Fruit fly (Drosophila melanogaster) whole organism, embryonic: ENCODE data around the gene Bhmt.

Source experiments
- Blimp-1 ChIP-seq: fragments of 200-800 bp; sonication (Bioruptor generic); optimal IDR thresholded peaks from 3 replicates; lab custom pipeline; 2018; ENCODE audit warnings: missing biosample characterization, missing genetic modification characterization, mild to moderate bottlenecking, moderate library complexity, missing genetic modification reagents
- CG11504 ChIP-seq: fragments of 200-800 bp; sonication (Bioruptor generic); optimal IDR thresholded peaks from 3 replicates; lab custom pipeline; 2019; ENCODE audit warnings: missing biosample characterization, mild to moderate bottlenecking, missing genetic modification characterization, moderate library complexity
- CG16815 ChIP-seq: fragments of 200-800 bp; sonication (Bioruptor generic); optimal IDR thresholded peaks from 3 replicates; lab custom pipeline; 2017; ENCODE audit warnings: missing biosample characterization, mild to moderate bottlenecking, missing genetic modification characterization
- CG3726 ChIP-seq: fragments of 200-800 bp; sonication (Bioruptor generic); IDR thresholded peaks from 3 replicates; pipeline ENCODE4, ENCODE4 v1.3.6; 2022; ENCODE audit warnings: missing biosample characterization, missing genetic modification characterization
- CG8281 ChIP-seq: fragments of 200-800 bp; sonication (Bioruptor generic); optimal IDR thresholded peaks from 2 replicates; lab custom pipeline; 2018; ENCODE audit warnings: missing biosample characterization, mild to moderate bottlenecking, missing genetic modification characterization, moderate library complexity
- CG8478 ChIP-seq: fragments of >200 bp; optimal IDR thresholded peaks from 2 replicates; lab custom pipeline; 2018
- Dip3 ChIP-seq: fragments of 200-800 bp; sonication (Bioruptor generic); optimal IDR thresholded peaks from 3 replicates; lab custom pipeline; 2016; ENCODE audit warnings: missing biosample characterization, missing genetic modification characterization
- Doc3 ChIP-seq: fragments of 200-800 bp; sonication (Bioruptor generic); IDR thresholded peaks from 3 replicates; pipeline ENCODE4 v1.3.6; 2022; ENCODE audit warnings: missing biosample characterization, missing genetic modification characterization; ENCODE audit not compliant: partially characterized antibody
- Drgx ChIP-seq: fragments of 200-800 bp; sonication (Bioruptor generic); IDR thresholded peaks from 2 replicates; pipeline ENCODE4 v1.3.6; 2022; ENCODE audit warnings: missing biosample characterization, missing genetic modification characterization
- Ets65A ChIP-seq: fragments of 200-800 bp; sonication (Bioruptor generic); peaks from one replicate; lab custom pipeline; 2016; ENCODE audit warnings: missing biosample characterization, missing genetic modification characterization
- Hr78 ChIP-seq, 2 experiments: fragments of 200-800 bp in 1 of 2; fragments of >200 bp in 1 of 2; sonication (Bioruptor generic) in 1 of 2; optimal IDR thresholded peaks; 2 replicates each; lab custom pipeline; 2017 to 2019; ENCODE audit warnings: missing biosample characterization in 2 of 2, missing genetic modification characterization in 2 of 2, mild to moderate bottlenecking in 1 of 2, moderate library complexity in 1 of 2
- Jarid2 ChIP-seq: fragments of 200-800 bp; sonication (Bioruptor generic); optimal IDR thresholded peaks from 3 replicates; lab custom pipeline; 2017; ENCODE audit warnings: mild to moderate bottlenecking, missing biosample characterization, missing genetic modification reagents, missing genetic modification characterization
- Med ChIP-seq: fragments of 200-800 bp; sonication (Bioruptor generic); peaks from one replicate; lab custom pipeline; 2016; ENCODE audit warnings: missing biosample characterization, missing genetic modification characterization, mild to moderate bottlenecking, inconsistent platforms, moderate library complexity
- Nf-YB ChIP-seq: fragments of 200-800 bp; sonication (Bioruptor generic); optimal IDR thresholded peaks from 3 replicates; lab custom pipeline; 2019; ENCODE audit warnings: missing biosample characterization, mild to moderate bottlenecking, missing genetic modification characterization, moderate library complexity
- YL-1 ChIP-seq: fragments of 200-800 bp; sonication (Bioruptor generic); optimal IDR thresholded peaks from 3 replicates; lab custom pipeline; 2017; ENCODE audit warnings: missing biosample characterization, mild to moderate bottlenecking, missing genetic modification characterization
- bowl ChIP-seq: fragments of 200-800 bp; sonication (Bioruptor generic); IDR thresholded peaks from 2 replicates; pipeline ENCODE4 v1.3.6; 2022; ENCODE audit warnings: missing biosample characterization, missing genetic modification characterization
- chn ChIP-seq: fragments of 200-800 bp; sonication (Bioruptor generic); optimal IDR thresholded peaks from 2 replicates; lab custom pipeline; 2016; ENCODE audit warnings: missing biosample characterization, missing genetic modification characterization
- crol ChIP-seq: fragments of 200-800 bp; sonication (Bioruptor generic); IDR thresholded peaks from 2 replicates; pipeline ENCODE4 v1.3.6; 2022; ENCODE audit warnings: missing biosample characterization, missing genetic modification characterization
- fd102C ChIP-seq: fragments of 200-800 bp; sonication (Bioruptor generic); optimal IDR thresholded peaks from 2 replicates; lab custom pipeline; 2018; ENCODE audit warnings: missing biosample characterization, mild to moderate bottlenecking, missing genetic modification characterization, moderate library complexity
- fd3F ChIP-seq: fragments of 200-800 bp; sonication (Bioruptor generic); optimal IDR thresholded peaks from 2 replicates; lab custom pipeline; 2018; ENCODE audit warnings: missing biosample characterization, mild to moderate bottlenecking, missing genetic modification characterization, moderate library complexity
- gem ChIP-seq: fragments of 200-800 bp; sonication (Bioruptor generic); optimal IDR thresholded peaks from 2 replicates; lab custom pipeline; 2019; ENCODE audit warnings: missing biosample characterization, mild to moderate bottlenecking, missing genetic modification characterization, moderate library complexity
- gt ChIP-seq: fragments of 200-800 bp; sonication (Bioruptor generic); IDR thresholded peaks from 2 replicates; pipeline ENCODE4 v1.3.6; 2022; ENCODE audit warnings: missing biosample characterization, missing genetic modification characterization
- hb ChIP-seq: fragments of 200-800 bp; sonication (Bioruptor generic); IDR thresholded peaks from 3 replicates; pipeline ENCODE4 v1.3.6; 2022; ENCODE audit warnings: missing biosample characterization, missing genetic modification characterization; ENCODE audit not compliant: partially characterized antibody
- nerfin-1 ChIP-seq: fragments of 200-800 bp; sonication (Bioruptor generic); optimal IDR thresholded peaks from 3 replicates; lab custom pipeline; 2019; ENCODE audit warnings: missing biosample characterization, mild to moderate bottlenecking, missing genetic modification characterization, moderate library complexity
- nmo ChIP-seq: fragments of 200-800 bp; sonication (Bioruptor generic); optimal IDR thresholded peaks from 2 replicates; lab custom pipeline; 2018; ENCODE audit warnings: missing biosample characterization, mild to moderate bottlenecking, missing genetic modification characterization, moderate library complexity
- ro ChIP-seq: fragments of 200-800 bp; sonication (Bioruptor generic); IDR thresholded peaks from 2 replicates; pipeline ENCODE4 v1.3.6; 2022; ENCODE audit warnings: missing biosample characterization, missing genetic modification characterization
- sens ChIP-seq: fragments of 200-800 bp; sonication (Bioruptor generic); peaks from one replicate; lab custom pipeline; 2016; ENCODE audit warnings: missing biosample characterization, missing genetic modification characterization
- sug ChIP-seq: fragments of 200-800 bp; optimal IDR thresholded peaks from 2 replicates; lab custom pipeline; 2019; ENCODE audit warnings: missing biosample characterization, mild to moderate bottlenecking, missing genetic modification characterization, moderate library complexity
- tap ChIP-seq: fragments of 200-800 bp; optimal IDR thresholded peaks from 3 replicates; lab custom pipeline; 2019; ENCODE audit warnings: missing biosample characterization, mild to moderate bottlenecking, missing genetic modification characterization, moderate library complexity
- tll ChIP-seq, 2 experiments: fragments of 200-800 bp in 1 of 2; fragments of >200 bp in 1 of 2; sonication (Bioruptor generic) in 1 of 2; optimal IDR thresholded peaks; 2 replicates each; lab custom pipeline; 2017 to 2019; ENCODE audit warnings: missing biosample characterization in 2 of 2, missing genetic modification characterization in 2 of 2, mild to moderate bottlenecking in 1 of 2, moderate library complexity in 1 of 2
- trem ChIP-seq: fragments of 200-800 bp; optimal IDR thresholded peaks from 3 replicates; lab custom pipeline; 2019; ENCODE audit warnings: missing biosample characterization, mild to moderate bottlenecking, missing genetic modification characterization, moderate library complexity
- ttk ChIP-seq: fragments of 200-800 bp; sonication (Bioruptor generic); IDR thresholded peaks from 2 replicates; pipeline ENCODE4 v2.1.2; 2022; ENCODE audit warnings: missing biosample characterization, missing genetic modification characterization
- tup ChIP-seq: fragments of 200-800 bp; sonication (Bioruptor generic); optimal IDR thresholded peaks from 2 replicates; lab custom pipeline; 2016; ENCODE audit warnings: missing biosample characterization, mild to moderate bottlenecking, missing genetic modification characterization, moderate library complexity
- vvl ChIP-seq: fragments of 200-800 bp; sonication (Bioruptor generic); IDR thresholded peaks from 2 replicates; pipeline ENCODE4 v1.3.6; 2022; ENCODE audit warnings: missing biosample characterization, missing genetic modification characterization
- wor ChIP-seq: fragments of 200-800 bp; sonication (Bioruptor generic); IDR thresholded peaks from 2 replicates; pipeline ENCODE4 v1.3.6; 2022; ENCODE audit warnings: missing biosample characterization, missing genetic modification characterization
- zen ChIP-seq: fragments of 200-800 bp; sonication (Bioruptor generic); optimal IDR thresholded peaks from 3 replicates; lab custom pipeline; 2018; ENCODE audit warnings: missing biosample characterization, mild to moderate bottlenecking, missing genetic modification characterization, moderate library complexity

The Bhmt gene

dm6 chr2L:18919474-18919873, 37.6 kb downstream of the Bhmt start (continued):
- TF ChIP-seq Blimp-1 (GFP tag; lab: Kevin White, UChicago) (peak; percentile 62), sens (GFP tag; lab: Kevin White, UChicago) (peak; percentile 47), CG16815 (no peak), trem (tag; lab: Kevin White, UChicago) (peak; percentile 18), gt (no peak), sug (no peak), Hr78 (GFP tag; optimal IDR thresholded peaks at IDR 0.05; lab: Kevin White, UChicago) (peak in 1 of 2 experiments; percentile 21), tap (peak; percentile 24), nmo (GFP tag; lab: Kevin White, UChicago) (peak; percentile 35)

- no peak for TF ChIP-seq Dip3 (GFP tag; lab: Kevin White, UChicago)
- no peak for TF ChIP-seq Nf-YB
- TF ChIP-seq ro (GFP tag; lab: Robert Waterston, UW): no peak
- peak; percentile 69 for TF ChIP-seq fd102C
- peak; percentile 5 for TF ChIP-seq zen
- TF ChIP-seq Blimp-1 (GFP tag; lab: Kevin White, UChicago): no peak
- no peak for TF ChIP-seq Drgx
- TF ChIP-seq Jarid2 (GFP tag; lab: Kevin White, UChicago): no peak
- peak; percentile 73 for TF ChIP-seq Ets65A (GFP tag; lab: Kevin White, UChicago)
- no peak for TF ChIP-seq chn (GFP tag; lab: Kevin White, UChicago)
- TF ChIP-seq Doc3: no peak
- TF ChIP-seq hb (GFP tag; lab: Robert Waterston, UW): 0 out of 3 replicates have a peak, but pooled peaks have one; percentile 15
- TF ChIP-seq tll (GFP tag; optimal IDR thresholded peaks at IDR 0.05; lab: Kevin White, UChicago): peak in 1 of 2 experiments; percentile 83
Observed at dm6 chr2L:18917584-18917983, 39.5 kb downstream of the Bhmt start.

- TF ChIP-seq CG3726 (GFP tag; lab: Robert Waterston, UW) (no peak), CG8281 (tag; lab: Kevin White, UChicago) (peak; percentile 92), wor (GFP tag; lab: Robert Waterston, UW) (no peak), fd3F (GFP tag; lab: Kevin White, UChicago) (no peak), bowl (GFP tag; lab: Robert Waterston, UW) (no peak), YL-1 (GFP tag; lab: Kevin White, UChicago) (no peak)
Observed at dm6 chr2L:18914829-18915228, 42.3 kb downstream of the Bhmt start.

- no peak for TF ChIP-seq CG8478 (lab: Kevin White, UChicago)
- TF ChIP-seq Ets65A (GFP tag; lab: Kevin White, UChicago): peak; percentile 53
- TF ChIP-seq nmo (GFP tag; lab: Kevin White, UChicago): peak; percentile 10
- TF ChIP-seq Drgx: 0 out of 2 replicates have a peak, but pooled peaks have one; percentile 56
- TF ChIP-seq CG11504: peak; percentile 19
- peak; percentile 55 for TF ChIP-seq crol (GFP tag; lab: Robert Waterston, UW)
- TF ChIP-seq tup: peak; percentile 7
- TF ChIP-seq nerfin-1 (tag; lab: Kevin White, UChicago): no peak
- TF ChIP-seq sens (GFP tag; lab: Kevin White, UChicago): peak; percentile 34
- TF ChIP-seq ttk: 0 out of 2 replicates have a peak, but pooled peaks have one; percentile 23
- peak; percentile 1 for TF ChIP-seq gem (tag; lab: Kevin White, UChicago)
- TF ChIP-seq Med (GFP tag; lab: Kevin White, UChicago): peak; percentile 4
- TF ChIP-seq vvl: no peak
Observed at dm6 chr2L:18907491-18907890, 49.6 kb downstream of the Bhmt start.
